Worm (Caenorhabditis elegans) whole organism, young adult: ENCODE measurements around the gene rpl-11.1.

Experiments
- F37B4.10 ChIP-seq: fragments of 200-800 bp; sonication (Bioruptor generic); IDR thresholded peaks from 2 replicates; pipeline ENCODE4 v1.3.6; 2022; ENCODE audit warnings: missing genetic modification characterization, missing compliant biosample characterization
- F39B2.1 ChIP-seq: fragments of 200-800 bp; sonication (Bioruptor generic); IDR thresholded peaks from 2 replicates; pipeline ENCODE4 v1.3.6; 2022; ENCODE audit warnings: missing genetic modification reagents, missing genetic modification characterization, missing compliant biosample characterization
- K12H6.12 ChIP-seq: fragments of 200-800 bp; sonication (Bioruptor generic); optimal IDR thresholded peaks from 2 replicates; lab custom pipeline; 2018; ENCODE audit warnings: mild to moderate bottlenecking, missing genetic modification characterization, missing compliant biosample characterization
- T07F8.4 ChIP-seq: sonication (generic microtip); optimal IDR thresholded peaks from 2 replicates; lab custom pipeline; 2016; ENCODE audit warnings: mild to moderate bottlenecking, missing genetic modification characterization, moderate library complexity, missing compliant biosample characterization
- Y56A3A.18 ChIP-seq: fragments of 200-800 bp; sonication (Bioruptor generic); IDR thresholded peaks from 2 replicates; pipeline ENCODE4 v1.3.6; 2022; ENCODE audit warnings: missing genetic modification reagents, missing genetic modification characterization, missing compliant biosample characterization
- Y95B8A.8 ChIP-seq: fragments of 200-800 bp; sonication (Bioruptor generic); IDR thresholded peaks from 2 replicates; pipeline ENCODE4 v1.3.6; 2022; ENCODE audit warnings: missing genetic modification reagents, missing genetic modification characterization, missing compliant biosample characterization
- atf-7 ChIP-seq: sonication (generic microtip); optimal IDR thresholded peaks from 2 replicates; lab custom pipeline; 2017; ENCODE audit warnings: mild to moderate bottlenecking, missing genetic modification characterization, missing compliant biosample characterization
- athp-1 ChIP-seq: sonication (generic microtip); optimal IDR thresholded peaks from 2 replicates; lab custom pipeline; 2017; ENCODE audit warnings: mild to moderate bottlenecking, missing genetic modification characterization, missing compliant biosample characterization
- attf-5 ChIP-seq: fragments of 200-800 bp; sonication (Bioruptor generic); optimal IDR thresholded peaks from 2 replicates; lab custom pipeline; 2018; ENCODE audit warnings: mild to moderate bottlenecking, missing genetic modification characterization, missing compliant biosample characterization
- attf-6 ChIP-seq: fragments of 200-800 bp; sonication (Bioruptor generic); IDR thresholded peaks from 2 replicates; pipeline ENCODE4 v1.3.6; 2022; ENCODE audit warnings: missing genetic modification reagents, missing genetic modification characterization, missing compliant biosample characterization
- bed-2 ChIP-seq: fragments of 200-800 bp; sonication (Bioruptor generic); IDR thresholded peaks from 2 replicates; pipeline ENCODE4 v1.3.6; 2022; ENCODE audit warnings: missing genetic modification reagents, missing genetic modification characterization, missing compliant biosample characterization
- ccch-3 ChIP-seq: fragments of 200-800 bp; sonication (Bioruptor generic); optimal IDR thresholded peaks from 2 replicates; lab custom pipeline; 2018; ENCODE audit warnings: mild to moderate bottlenecking, missing genetic modification characterization, missing compliant biosample characterization
- ceh-91 ChIP-seq: fragments of 200-800 bp; sonication (Bioruptor generic); IDR thresholded peaks from 2 replicates; pipeline ENCODE4 v1.3.6; 2022; ENCODE audit warnings: missing genetic modification reagents, missing genetic modification characterization, missing compliant biosample characterization
- die-1 ChIP-seq: sonication (generic microtip); optimal IDR thresholded peaks from 2 replicates; lab custom pipeline; 2016; ENCODE audit warnings: missing genotype, mild to moderate bottlenecking, missing genetic modification characterization, missing compliant biosample characterization
- egl-44 ChIP-seq: fragments of 200-800 bp; sonication (Bioruptor generic); IDR thresholded peaks from 2 replicates; pipeline ENCODE4 v1.3.6; 2022; ENCODE audit warnings: missing genetic modification reagents, missing genetic modification characterization, missing compliant biosample characterization
- hlh-26 ChIP-seq: fragments of 200-800 bp; sonication (Bioruptor generic); conservative IDR thresholded peaks from 2 replicates; pipeline ENCODE4 v1.3.6; 2022; ENCODE audit warnings: missing genetic modification reagents, missing genetic modification characterization, missing compliant biosample characterization
- hsf-1 ChIP-seq: fragments of 200-800 bp; sonication (Bioruptor generic); IDR thresholded peaks from 2 replicates; pipeline ENCODE4 v1.3.6; 2022; ENCODE audit warnings: missing genetic modification reagents, missing genetic modification characterization, missing compliant biosample characterization
- let-607 ChIP-seq, 2 experiments: fragments of 200-800 bp in 1 of 2; sonication (Bioruptor generic) in 1 of 2; sonication (generic microtip) in 1 of 2; optimal IDR thresholded peaks; 2 replicates each; lab custom pipeline; 2016 to 2018; ENCODE audit warnings: mild to moderate bottlenecking in 2 of 2, missing compliant biosample characterization in 2 of 2, missing genetic modification characterization in 2 of 2, moderate library complexity in 2 of 2, missing genotype in 1 of 2
- nfyb-1 ChIP-seq: fragments of 200-800 bp; sonication (Bioruptor generic); IDR thresholded peaks from 2 replicates; pipeline ENCODE4 v1.3.6; 2022; ENCODE audit warnings: missing genetic modification reagents, missing genetic modification characterization, missing compliant biosample characterization
- nhr-80 ChIP-seq: sonication (generic microtip); optimal IDR thresholded peaks from 2 replicates; lab custom pipeline; 2016; ENCODE audit warnings: missing genetic modification characterization, missing compliant biosample characterization
- pbrm-1 ChIP-seq: fragments of 200-800 bp; sonication (Bioruptor generic); IDR thresholded peaks from 2 replicates; pipeline ENCODE4 v1.3.6; 2022; ENCODE audit warnings: missing genetic modification reagents, missing genetic modification characterization, missing compliant biosample characterization
- repo-1 ChIP-seq: sonication (generic microtip); optimal IDR thresholded peaks from 2 replicates; lab custom pipeline; 2017; ENCODE audit warnings: mild to moderate bottlenecking, missing genetic modification characterization, missing compliant biosample characterization
- snpc-1.3 ChIP-seq: sonication (generic microtip); optimal IDR thresholded peaks from 2 replicates; lab custom pipeline; 2017; ENCODE audit warnings: missing genetic modification characterization, mild to moderate bottlenecking, missing compliant biosample characterization, antibody characterized with exemption, moderate library complexity, missing genotype, missing genetic modification reagents; ENCODE audit not compliant: insufficient read depth
- snpc-4 ChIP-seq, 5 experiments: fragments of 150-350 bp in 1 of 5; sonication (generic microtip) in 4 of 5; optimal IDR thresholded peaks; 2 replicates each; lab custom pipeline; 2014 to 2018; ENCODE audit warnings: missing genetic modification characterization in 5 of 5, missing biosample characterization in 3 of 5, antibody characterized with exemption in 2 of 5, mild to moderate bottlenecking in 2 of 5, missing compliant biosample characterization in 2 of 5, missing genotype in 2 of 5, moderate library complexity in 2 of 5, missing genetic modification reagents in 1 of 5
- tbx-9 ChIP-seq: sonication (generic microtip); optimal IDR thresholded peaks from 2 replicates; lab custom pipeline; 2016; ENCODE audit warnings: borderline replicate concordance, missing genetic modification characterization, inconsistent platforms, missing compliant biosample characterization
- tlf-1 ChIP-seq: fragments of 200-800 bp; sonication (Bioruptor generic); optimal IDR thresholded peaks from 2 replicates; lab custom pipeline; 2018; ENCODE audit warnings: mild to moderate bottlenecking, missing genetic modification characterization, missing compliant biosample characterization
- zim-3 ChIP-seq: sonication (generic microtip); optimal IDR thresholded peaks from 2 replicates; lab custom pipeline; 2017; ENCODE audit warnings: mild to moderate bottlenecking, missing genetic modification characterization, moderate library complexity, missing compliant biosample characterization
- ztf-22 ChIP-seq: fragments of 200-800 bp; sonication (Bioruptor generic); optimal IDR thresholded peaks from 2 replicates; lab custom pipeline; 2018; ENCODE audit warnings: mild to moderate bottlenecking, missing genetic modification characterization, moderate library complexity, missing compliant biosample characterization
- ztf-25 ChIP-seq: fragments of 200-800 bp; sonication (Bioruptor generic); IDR thresholded peaks from 2 replicates; pipeline ENCODE4 v1.3.6; 2022; ENCODE audit warnings: missing genetic modification reagents, missing genetic modification characterization, missing compliant biosample characterization

The rpl-11.1 gene

DNA sequence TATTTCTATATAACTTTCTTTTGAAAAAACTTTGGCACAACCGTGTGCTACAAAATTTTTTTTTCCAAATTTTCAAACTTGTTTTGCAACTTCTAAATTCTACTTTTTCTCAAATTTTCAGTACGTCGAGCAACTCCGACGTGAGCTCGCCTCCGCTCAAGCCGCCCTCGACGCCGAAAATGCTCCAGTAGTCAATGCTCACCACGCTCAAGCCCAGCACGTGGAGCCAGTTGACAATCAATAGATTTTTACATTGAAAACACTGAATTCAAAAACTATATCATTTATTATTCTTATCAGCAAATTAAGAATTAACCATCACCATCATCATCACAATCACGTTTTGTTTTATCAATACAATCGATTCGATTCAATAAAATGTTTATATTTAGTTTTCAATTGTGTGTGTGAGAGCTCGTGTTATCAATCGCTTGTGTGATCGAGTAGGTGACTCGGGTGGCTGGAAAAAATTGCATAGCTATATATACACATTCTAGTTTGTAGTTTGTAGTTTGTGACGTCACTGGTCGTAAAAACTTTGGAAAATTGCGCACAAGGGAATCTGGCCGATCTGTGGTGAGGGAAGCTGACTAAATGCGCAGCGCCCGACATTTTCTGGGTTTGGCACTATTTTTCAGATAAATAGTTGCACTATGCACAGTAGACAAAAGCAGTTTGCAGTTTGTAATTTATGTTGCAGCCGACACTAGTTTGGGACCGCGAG lies 48.6 kb upstream of the rpl-11.1 start (continued):
- no peak for TF ChIP-seq hsf-1 (GFP tag; lab: Robert Waterston, UW)
- TF ChIP-seq tlf-1: peak; percentile 62
- peak; percentile 84 for TF ChIP-seq nfyb-1 (GFP tag; lab: Robert Waterston, UW)
- peak; percentile 34; the same call in 1 of the 2 replicates for TF ChIP-seq Y56A3A.18 (GFP tag; lab: Robert Waterston, UW)
- TF ChIP-seq nhr-80 (tag; lab: Kevin White, UChicago): peak; percentile 75
- peak; percentile 91 for TF ChIP-seq atf-7 (tag; lab: Kevin White, UChicago)
- no peak for TF ChIP-seq ztf-25 (GFP tag; lab: Robert Waterston, UW)
- TF ChIP-seq F39B2.1 (GFP tag; lab: Robert Waterston, UW): 0 out of 2 replicates have a peak, but pooled peaks have one; percentile 62
- no peak for TF ChIP-seq Y95B8A.8
- peak; percentile 17 for TF ChIP-seq zim-3 (tag; lab: Kevin White, UChicago)

- TF ChIP-seq snpc-4 (GFP tag; optimal IDR thresholded peaks at IDR 0.05; lab: Kevin White, UChicago) (no peak), snpc-4 (tag; optimal IDR thresholded peaks at IDR 0.05; lab: Kevin White, UChicago) (peak in 1 of 4 experiments; percentile 6), die-1 (tag; lab: Kevin White, UChicago) (no peak)
- TF ChIP-seq, all 124 proteins: peak for 1
Measured at ce11 chrV:3633041-3633440, 47.2 kb upstream of the rpl-11.1 start, which contains the start of gene F59B1.2. Gene F59B1.2 (plus strand): TSS chrV:3633341.

- no peak for TF ChIP-seq repo-1 (tag; lab: Kevin White, UChicago)
- TF ChIP-seq let-607 (tag; optimal IDR thresholded peaks at IDR 0.05; lab: Kevin White, UChicago): peak in 1 of 2 experiments; percentile 19
- TF ChIP-seq hlh-26: no peak
- peak; percentile 56 for TF ChIP-seq atf-7 (tag; lab: Kevin White, UChicago)
- peak; percentile 45; the same call in 1 of the 2 replicates for TF ChIP-seq egl-44 (GFP tag; lab: Robert Waterston, UW)
- TF ChIP-seq T07F8.4 (tag; lab: Kevin White, UChicago): no peak
- TF ChIP-seq ztf-22 (GFP tag; lab: Kevin White, UChicago): peak; percentile 36
- no peak for TF ChIP-seq tbx-9 (tag; lab: Kevin White, UChicago)
- TF ChIP-seq nhr-80 (tag; lab: Kevin White, UChicago): peak; percentile 77
- TF ChIP-seq K12H6.12 (tag; lab: Kevin White, UChicago): no peak
- TF ChIP-seq ceh-91 (GFP tag; lab: Robert Waterston, UW): no peak
- TF ChIP-seq F37B4.10 (GFP tag; lab: Robert Waterston, UW): no peak
- no peak for TF ChIP-seq attf-5 (GFP tag; lab: Kevin White, UChicago)
Measured at ce11 chrV:3632249-3633030, 46.6 kb upstream of the rpl-11.1 start.

ce11 chrV:3631591-3631990 lies 45.7 kb upstream of the rpl-11.1 start, which contains the start of gene F59B1.6:
Gene F59B1.6 (minus strand): TSS chrV:3631691.
- TF ChIP-seq snpc-1.3 (tag; lab: Kevin White, UChicago) (no peak), snpc-4 (GFP tag; optimal IDR thresholded peaks at IDR 0.05; lab: Kevin White, UChicago) (no peak), snpc-4 (tag; optimal IDR thresholded peaks at IDR 0.05; lab: Kevin White, UChicago) (no peak), attf-6 (GFP tag; lab: Robert Waterston, UW) (no peak), pbrm-1 (GFP tag; lab: Robert Waterston, UW) (no peak), bed-2 (GFP tag; lab: Robert Waterston, UW) (no peak), hsf-1 (GFP tag; lab: Robert Waterston, UW) (no peak), ccch-3 (GFP tag; lab: Kevin White, UChicago) (no peak), athp-1 (no peak)
